Worm (Caenorhabditis elegans) whole organism, L1 larva: ENCODE measurements around the gene B0244.16.

Experiments used
- C34B4.2 ChIP-seq: sonication (generic microtip); optimal IDR thresholded peaks from 2 replicates; lab custom pipeline; 2017; ENCODE audit warnings: mild to moderate bottlenecking, missing genetic modification characterization, missing compliant biosample characterization
- F16B12.6 ChIP-seq: fragments of 150-350 bp; optimal IDR thresholded peaks from 2 replicates; lab custom pipeline; 2014; ENCODE audit warnings: missing biosample characterization, missing genetic modification characterization
- Y116A8C.19 ChIP-seq: sonication (generic microtip); optimal IDR thresholded peaks from 2 replicates; lab custom pipeline; 2016; ENCODE audit warnings: missing compliant biosample characterization, missing genetic modification characterization, borderline replicate concordance
- aly-2 ChIP-seq: fragments of 150-350 bp; optimal IDR thresholded peaks from 2 replicates; lab custom pipeline; 2014; ENCODE audit warnings: missing biosample characterization, missing genetic modification characterization
- ama-1 ChIP-seq: fragments of 150-350 bp; optimal IDR thresholded peaks from 2 replicates; lab custom pipeline; 2014
- ceh-63 ChIP-seq: fragments of 200-800 bp; sonication (Bioruptor generic); optimal IDR thresholded peaks from 2 replicates; lab custom pipeline; 2018; ENCODE audit warnings: mild to moderate bottlenecking, missing genetic modification characterization, missing compliant biosample characterization
- ceh-8 ChIP-seq: fragments of 200-800 bp; sonication (Bioruptor generic); optimal IDR thresholded peaks from 2 replicates; lab custom pipeline; 2018; ENCODE audit warnings: mild to moderate bottlenecking, missing genetic modification characterization, moderate library complexity, missing compliant biosample characterization
- ceh-82 ChIP-seq, 3 experiments: fragments of 150-350 bp in 1 of 3; sonication (generic microtip) in 2 of 3; optimal IDR thresholded peaks; 2 replicates each; lab custom pipeline; 2014 to 2017; ENCODE audit warnings: missing biosample characterization in 3 of 3, missing genetic modification characterization in 3 of 3
- ceh-88 ChIP-seq: fragments of 200-800 bp; sonication (Bioruptor generic); IDR thresholded peaks from 2 replicates; pipeline ENCODE4 v1.3.6; 2022; ENCODE audit warnings: missing genetic modification characterization, missing compliant biosample characterization
- ceh-90 ChIP-seq: sonication (generic microtip); optimal IDR thresholded peaks from 2 replicates; lab custom pipeline; 2016; ENCODE audit warnings: missing genetic modification characterization, missing compliant biosample characterization
- dpl-1 ChIP-seq, 3 experiments: fragments of 150-350 bp in 2 of 3; sonication (generic microtip) in 1 of 3; optimal IDR thresholded peaks; 2 replicates each; lab custom pipeline; 2014 to 2017; ENCODE audit warnings: missing biosample characterization in 3 of 3, missing genetic modification characterization in 3 of 3, missing genetic modification reagents in 3 of 3
- dsc-1 ChIP-seq: sonication (generic microtip); optimal IDR thresholded peaks from 2 replicates; lab custom pipeline; 2016; ENCODE audit warnings: mild to moderate bottlenecking, missing genetic modification characterization, missing compliant biosample characterization
- efl-1 ChIP-seq, 4 experiments: fragments of 150-350 bp; optimal IDR thresholded peaks in 3 of 4; peaks in 1 of 4; 1 replicate in 1 of 4; 2 replicates in 3 of 4; lab custom pipeline; 2014; ENCODE audit warnings: missing biosample characterization in 2 of 4, missing genetic modification characterization in 2 of 4, missing genetic modification reagents in 2 of 4
- elt-3 ChIP-seq, 6 experiments: fragments of 150-350 bp in 1 of 6; sonication (generic microtip); optimal IDR thresholded peaks; 2 replicates each; lab custom pipeline; 2017 to 2018; ENCODE audit warnings: missing biosample characterization in 6 of 6, missing genetic modification characterization in 6 of 6, inconsistent platforms in 1 of 6
- fkh-4 ChIP-seq: sonication (generic microtip); optimal IDR thresholded peaks from 2 replicates; lab custom pipeline; 2016; ENCODE audit warnings: missing compliant biosample characterization, missing genetic modification characterization, borderline replicate concordance
- fkh-8 ChIP-seq: sonication (generic microtip); optimal IDR thresholded peaks from 2 replicates; lab custom pipeline; 2016; ENCODE audit warnings: mild to moderate bottlenecking, missing genetic modification characterization, missing compliant biosample characterization
- fos-1 ChIP-seq: fragments of 150-350 bp; optimal IDR thresholded peaks from 2 replicates; lab custom pipeline; 2014; ENCODE audit warnings: missing biosample characterization, missing genetic modification characterization
- hlh-17 ChIP-seq: fragments of 200-800 bp; sonication (Bioruptor generic); optimal IDR thresholded peaks from 2 replicates; lab custom pipeline; 2018; ENCODE audit warnings: missing genetic modification characterization, mild to moderate bottlenecking, missing compliant biosample characterization, moderate library complexity, borderline replicate concordance
- hlh-4 ChIP-seq: sonication (generic microtip); optimal IDR thresholded peaks from 2 replicates; lab custom pipeline; 2016; ENCODE audit warnings: mild to moderate bottlenecking, missing genetic modification characterization, missing compliant biosample characterization
- hpl-2 ChIP-seq: fragments of 150-350 bp; optimal IDR thresholded peaks from 2 replicates; lab custom pipeline; 2014; ENCODE audit warnings: missing biosample characterization, missing genetic modification reagents, missing genetic modification characterization
- isw-1 ChIP-seq: fragments of 200-800 bp; sonication (Bioruptor generic); IDR thresholded peaks from 2 replicates; pipeline ENCODE4 v1.3.6; 2022; ENCODE audit warnings: missing genetic modification characterization, missing compliant biosample characterization
- lin-14 ChIP-seq: fragments of 200-800 bp; sonication (Bioruptor generic); optimal IDR thresholded peaks from 2 replicates; lab custom pipeline; 2018; ENCODE audit warnings: mild to moderate bottlenecking, missing genetic modification characterization, moderate library complexity, missing compliant biosample characterization
- lin-39 ChIP-seq: fragments of 150-350 bp; optimal IDR thresholded peaks from 2 replicates; lab custom pipeline; 2014; ENCODE audit warnings: missing biosample characterization, missing genetic modification reagents, missing genetic modification characterization
- lir-3 ChIP-seq: sonication (generic microtip); optimal IDR thresholded peaks from 2 replicates; lab custom pipeline; 2016; ENCODE audit warnings: mild to moderate bottlenecking, missing genetic modification characterization, moderate library complexity, missing compliant biosample characterization; ENCODE audit not compliant: poor library complexity
- mab-9 ChIP-seq: fragments of 200-800 bp; sonication (Bioruptor generic); IDR thresholded peaks from 2 replicates; pipeline ENCODE4 v1.3.6; 2022; ENCODE audit warnings: missing genetic modification reagents, missing genetic modification characterization, missing compliant biosample characterization
- mdl-1 ChIP-seq, 2 experiments: fragments of 150-350 bp; optimal IDR thresholded peaks; 2 replicates each; lab custom pipeline; 2014 to 2017; ENCODE audit warnings: missing biosample characterization in 2 of 2, missing genetic modification characterization in 2 of 2, inconsistent platforms in 1 of 2
- mef-2 ChIP-seq: fragments of 150-350 bp; optimal IDR thresholded peaks from 2 replicates; lab custom pipeline; 2014; ENCODE audit warnings: missing biosample characterization, missing genetic modification characterization
- nhr-11 ChIP-seq: fragments of 150-350 bp; optimal IDR thresholded peaks from 2 replicates; lab custom pipeline; 2014; ENCODE audit warnings: missing biosample characterization, missing genetic modification characterization
- nhr-20 ChIP-seq: sonication (generic microtip); optimal IDR thresholded peaks from 2 replicates; lab custom pipeline; 2016; ENCODE audit warnings: mild to moderate bottlenecking, missing genetic modification characterization, missing compliant biosample characterization
- nhr-237 ChIP-seq: fragments of 150-350 bp; optimal IDR thresholded peaks from 2 replicates; lab custom pipeline; 2014; ENCODE audit warnings: missing biosample characterization, missing genetic modification characterization
- nhr-47 ChIP-seq: sonication (generic microtip); optimal IDR thresholded peaks from 2 replicates; lab custom pipeline; 2016; ENCODE audit warnings: mild to moderate bottlenecking, missing genetic modification characterization, moderate library complexity, missing compliant biosample characterization
- nhr-71 ChIP-seq: sonication (generic microtip); optimal IDR thresholded peaks from 2 replicates; lab custom pipeline; 2016; ENCODE audit warnings: mild to moderate bottlenecking, missing genetic modification characterization, moderate library complexity, missing compliant biosample characterization
- nhr-76 ChIP-seq: sonication (generic microtip); optimal IDR thresholded peaks from 2 replicates; lab custom pipeline; 2017; ENCODE audit warnings: missing biosample characterization, missing genetic modification characterization
- nhr-84 ChIP-seq: sonication (generic microtip); optimal IDR thresholded peaks from 2 replicates; lab custom pipeline; 2017; ENCODE audit warnings: missing biosample characterization, missing genetic modification characterization
- nhr-90 ChIP-seq: sonication (generic microtip); optimal IDR thresholded peaks from 2 replicates; lab custom pipeline; 2016; ENCODE audit warnings: mild to moderate bottlenecking, missing genetic modification characterization, missing compliant biosample characterization; ENCODE audit not compliant: poor library complexity
- pag-3 ChIP-seq: sonication (generic microtip); optimal IDR thresholded peaks from 2 replicates; lab custom pipeline; 2017; ENCODE audit warnings: missing genetic modification characterization, mild to moderate bottlenecking, missing compliant biosample characterization, antibody characterized with exemption, borderline replicate concordance; ENCODE audit not compliant: insufficient read depth
- pqm-1 ChIP-seq: sonication (generic microtip); optimal IDR thresholded peaks from 3 replicates; lab custom pipeline; 2017; ENCODE audit warnings: missing biosample characterization, missing genetic modification characterization
- rnt-1 ChIP-seq: sonication (generic microtip); optimal IDR thresholded peaks from 2 replicates; lab custom pipeline; 2016; ENCODE audit warnings: mild to moderate bottlenecking, missing genetic modification characterization, moderate library complexity, missing compliant biosample characterization
- snpc-4 ChIP-seq: fragments of 150-350 bp; optimal IDR thresholded peaks from 2 replicates; lab custom pipeline; 2014; ENCODE audit warnings: missing biosample characterization, missing genetic modification characterization
- sptf-1 ChIP-seq: fragments of 150-350 bp; optimal IDR thresholded peaks from 2 replicates; lab custom pipeline; 2014; ENCODE audit warnings: missing biosample characterization, missing genetic modification characterization
- sup-37 ChIP-seq: fragments of 200-800 bp; sonication (Bioruptor generic); optimal IDR thresholded peaks from 2 replicates; lab custom pipeline; 2018; ENCODE audit warnings: mild to moderate bottlenecking, missing genetic modification characterization, missing compliant biosample characterization
- swsn-7 ChIP-seq: sonication (generic microtip); optimal IDR thresholded peaks from 2 replicates; lab custom pipeline; 2016; ENCODE audit warnings: missing genetic modification characterization, missing compliant biosample characterization
- unc-130 ChIP-seq: fragments of 150-350 bp; optimal IDR thresholded peaks from 2 replicates; lab custom pipeline; 2017; ENCODE audit warnings: missing biosample characterization, missing genetic modification characterization, inconsistent platforms
- unc-30 ChIP-seq: sonication (generic microtip); optimal IDR thresholded peaks from 2 replicates; lab custom pipeline; 2017; ENCODE audit warnings: missing biosample characterization, missing genetic modification characterization
- unc-62 ChIP-seq: fragments of 150-350 bp; optimal IDR thresholded peaks from 2 replicates; lab custom pipeline; 2014; ENCODE audit warnings: missing biosample characterization, missing genetic modification reagents, missing genetic modification characterization
- unc-86 ChIP-seq: sonication (generic microtip); optimal IDR thresholded peaks from 2 replicates; lab custom pipeline; 2016; ENCODE audit warnings: missing genetic modification characterization, missing compliant biosample characterization
- unc-98 ChIP-seq: fragments of 200-800 bp; sonication (Bioruptor generic); IDR thresholded peaks from 2 replicates; pipeline ENCODE4 v1.3.6; 2022; ENCODE audit warnings: missing genetic modification characterization, missing compliant biosample characterization
- vab-15 ChIP-seq: sonication (generic microtip); optimal IDR thresholded peaks from 2 replicates; lab custom pipeline; 2017; ENCODE audit warnings: missing genotype, mild to moderate bottlenecking, missing genetic modification characterization, missing compliant biosample characterization
- xbp-1 ChIP-seq: sonication (generic microtip); optimal IDR thresholded peaks from 2 replicates; lab custom pipeline; 2016; ENCODE audit warnings: missing genetic modification characterization, missing compliant biosample characterization
- zag-1 ChIP-seq: fragments of 150-350 bp; optimal IDR thresholded peaks from 2 replicates; lab custom pipeline; 2014; ENCODE audit warnings: missing biosample characterization, missing genetic modification characterization
- ztf-11 ChIP-seq, 2 experiments: sonication (generic microtip); optimal IDR thresholded peaks; 2 replicates each; lab custom pipeline; 2016 to 2017; ENCODE audit warnings: missing genetic modification characterization in 2 of 2, missing biosample characterization in 1 of 2, missing compliant biosample characterization in 1 of 2
- ztf-4 ChIP-seq: fragments of 150-350 bp; optimal IDR thresholded peaks from 2 replicates; lab custom pipeline; 2014; ENCODE audit warnings: missing biosample characterization, missing genetic modification characterization

The B0244.16 gene

DNA sequence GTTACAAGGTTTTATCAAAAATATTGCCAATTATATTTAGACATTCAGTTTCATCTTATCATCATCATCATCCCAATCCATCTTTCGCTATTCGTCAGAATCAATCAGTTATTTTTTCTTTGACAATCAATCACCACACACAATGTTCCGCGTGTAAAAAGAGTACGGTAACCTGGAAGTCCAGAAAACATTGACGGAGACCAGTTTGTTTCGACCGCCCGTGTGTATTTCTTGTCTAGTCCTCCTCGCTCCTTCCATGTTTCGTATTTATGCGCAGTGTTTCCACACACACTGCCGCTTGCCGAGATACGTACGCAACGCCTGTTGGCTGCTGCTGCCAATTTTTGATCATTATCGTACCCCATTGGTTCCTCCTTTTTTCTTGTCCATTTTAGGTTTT, 30.1 kb upstream of the B0244.16 start (continued):
- TF ChIP-seq nhr-90 (tag; lab: Kevin White, UChicago), result no peak
- TF ChIP-seq mdl-1 (tag; optimal IDR thresholded peaks at IDR 0.05; lab: Kevin White, UChicago), result peak in 1 of 2 experiments; percentile 53
- TF ChIP-seq nhr-84, result no peak
- TF ChIP-seq dsc-1 (tag; lab: Kevin White, UChicago), result no peak
- peak; percentile 37 for TF ChIP-seq nhr-71 (tag; lab: Kevin White, UChicago)
- no peak for TF ChIP-seq F16B12.6
- TF ChIP-seq ama-1 (lab: Kevin White, UChicago), result no peak
- TF ChIP-seq aly-2 (tag; lab: Kevin White, UChicago), result no peak
- TF ChIP-seq ceh-90, result no peak
- TF ChIP-seq hlh-17 (GFP tag; lab: Kevin White, UChicago), result no peak
- no peak for TF ChIP-seq fkh-4 (tag; lab: Kevin White, UChicago)
- TF ChIP-seq unc-62 (GFP tag; lab: Kevin White, UChicago), result no peak
- no peak for TF ChIP-seq lir-3
- no peak for TF ChIP-seq hpl-2 (GFP tag; lab: Kevin White, UChicago)
- TF ChIP-seq lin-39, result no peak
- no peak for TF ChIP-seq unc-86 (tag; lab: Kevin White, UChicago)
- TF ChIP-seq xbp-1, result peak; percentile 30
- TF ChIP-seq lin-14, result peak; percentile 69
- TF ChIP-seq ceh-8 (GFP tag; lab: Kevin White, UChicago), result no peak
- TF ChIP-seq unc-130 (tag; lab: Kevin White, UChicago), result peak; percentile 51
- TF ChIP-seq pqm-1 (tag; lab: Kevin White, UChicago), result no peak
- TF ChIP-seq C34B4.2 (tag; lab: Kevin White, UChicago), result no peak
- no peak for TF ChIP-seq nhr-76 (tag; lab: Kevin White, UChicago)
- TF ChIP-seq mef-2 (tag; lab: Kevin White, UChicago), result no peak
- TF ChIP-seq ceh-63 (GFP tag; lab: Kevin White, UChicago), result no peak
- peak in 1 of 3 experiments; percentile 8 for TF ChIP-seq dpl-1 (GFP tag; optimal IDR thresholded peaks at IDR 0.05; lab: Kevin White, UChicago)
- TF ChIP-seq pag-3, result no peak
- TF ChIP-seq efl-1 (optimal IDR thresholded peaks at IDR 0.05; lab: Kevin White, UChicago), result peak in 1 of 2 experiments; percentile 24
- peak in 1 of 2 experiments; percentile 5 for TF ChIP-seq efl-1 (GFP tag; optimal IDR thresholded peaks at IDR 0.05 in 1 of 2; lab: Kevin White, UChicago)
- no peak for TF ChIP-seq rnt-1 (tag; lab: Kevin White, UChicago)
- no peak for TF ChIP-seq sptf-1 (tag; lab: Kevin White, UChicago)
- no peak for TF ChIP-seq nhr-11 (tag; lab: Kevin White, UChicago)
- TF ChIP-seq zag-1, result no peak
- TF ChIP-seq sup-37 (GFP tag; lab: Kevin White, UChicago), result no peak
- peak in 1 of 3 experiments; percentile 2 for TF ChIP-seq ceh-82 (tag; optimal IDR thresholded peaks at IDR 0.05; lab: Kevin White, UChicago)
- TF ChIP-seq nhr-237, result no peak
- TF ChIP-seq nhr-20 (tag; lab: Kevin White, UChicago), result peak; percentile 43
- no peak for TF ChIP-seq unc-98 (GFP tag; lab: Robert Waterston, UW)
- no peak for TF ChIP-seq ceh-88
- no peak for TF ChIP-seq ztf-11 (tag; optimal IDR thresholded peaks at IDR 0.05; lab: Kevin White, UChicago)
- TF ChIP-seq hlh-4, result no peak
- no peak for TF ChIP-seq nhr-47 (tag; lab: Kevin White, UChicago)
- TF ChIP-seq swsn-7, result no peak
- TF ChIP-seq isw-1 (GFP tag; lab: Robert Waterston, UW), result no peak
- TF ChIP-seq fos-1, result no peak
- TF ChIP-seq vab-15 (tag; lab: Kevin White, UChicago), result no peak
- TF ChIP-seq snpc-4 (tag; lab: Kevin White, UChicago), result no peak
- no peak for TF ChIP-seq ztf-4 (tag; lab: Kevin White, UChicago)
- TF ChIP-seq unc-30 (tag; lab: Kevin White, UChicago), result no peak
- TF ChIP-seq Y116A8C.19 (tag; lab: Kevin White, UChicago), result no peak
- peak in 3 of 6 experiments; percentile 11 to 61 (median 38) for TF ChIP-seq elt-3 (tag; optimal IDR thresholded peaks at IDR 0.05; lab: Kevin White, UChicago)
- no peak for TF ChIP-seq mab-9 (GFP tag; lab: Robert Waterston, UW)
- no peak for TF ChIP-seq fkh-8
